Worm (Caenorhabditis elegans) whole organism, L1 larva: ENCODE results near the gene nspb-12.

Source experiments
- C34B4.2 ChIP-seq: sonication (generic microtip); optimal IDR thresholded peaks from 2 replicates; lab custom pipeline; 2017; ENCODE audit warnings: mild to moderate bottlenecking, missing genetic modification characterization, missing compliant biosample characterization
- Y116A8C.19 ChIP-seq: sonication (generic microtip); optimal IDR thresholded peaks from 2 replicates; lab custom pipeline; 2016; ENCODE audit warnings: missing compliant biosample characterization, missing genetic modification characterization, borderline replicate concordance
- alr-1 ChIP-seq: fragments of 200-800 bp; sonication (Bioruptor generic); optimal IDR thresholded peaks from 2 replicates; lab custom pipeline; 2018; ENCODE audit warnings: borderline replicate concordance, mild to moderate bottlenecking, missing genetic modification characterization, missing compliant biosample characterization
- aly-2 ChIP-seq: fragments of 150-350 bp; optimal IDR thresholded peaks from 2 replicates; lab custom pipeline; 2014; ENCODE audit warnings: missing biosample characterization, missing genetic modification characterization
- ama-1 ChIP-seq: fragments of 150-350 bp; optimal IDR thresholded peaks from 2 replicates; lab custom pipeline; 2014
- blmp-1 ChIP-seq: fragments of 150-350 bp; optimal IDR thresholded peaks from 2 replicates; lab custom pipeline; 2014; ENCODE audit warnings: missing biosample characterization, missing genetic modification characterization
- ceh-90 ChIP-seq: sonication (generic microtip); optimal IDR thresholded peaks from 2 replicates; lab custom pipeline; 2016; ENCODE audit warnings: missing genetic modification characterization, missing compliant biosample characterization
- dpl-1 ChIP-seq, 3 experiments: fragments of 150-350 bp in 2 of 3; sonication (generic microtip) in 1 of 3; optimal IDR thresholded peaks; 2 replicates each; lab custom pipeline; 2014 to 2017; ENCODE audit warnings: missing biosample characterization in 3 of 3, missing genetic modification characterization in 3 of 3, missing genetic modification reagents in 3 of 3
- efl-1 ChIP-seq, 4 experiments: fragments of 150-350 bp; optimal IDR thresholded peaks in 3 of 4; peaks in 1 of 4; 1 replicate in 1 of 4; 2 replicates in 3 of 4; lab custom pipeline; 2014; ENCODE audit warnings: missing biosample characterization in 2 of 4, missing genetic modification characterization in 2 of 4, missing genetic modification reagents in 2 of 4
- egl-13 ChIP-seq: sonication (generic microtip); optimal IDR thresholded peaks from 2 replicates; lab custom pipeline; 2016; ENCODE audit warnings: missing genotype, missing genetic modification reagents, missing genetic modification characterization, missing compliant biosample characterization
- elt-2 ChIP-seq: sonication (generic microtip); optimal IDR thresholded peaks from 2 replicates; lab custom pipeline; 2016; ENCODE audit warnings: missing genetic modification characterization, mild to moderate bottlenecking, inconsistent platforms, missing compliant biosample characterization, missing genetic modification reagents
- elt-3 ChIP-seq, 6 experiments: fragments of 150-350 bp in 1 of 6; sonication (generic microtip); optimal IDR thresholded peaks; 2 replicates each; lab custom pipeline; 2017 to 2018; ENCODE audit warnings: missing biosample characterization in 6 of 6, missing genetic modification characterization in 6 of 6, inconsistent platforms in 1 of 6
- ets-5 ChIP-seq: fragments of 200-800 bp; sonication (Bioruptor generic); IDR thresholded peaks from 2 replicates; pipeline ENCODE4 v1.3.6; 2022; ENCODE audit warnings: missing genetic modification characterization, missing compliant biosample characterization
- fkh-10 ChIP-seq: sonication (generic microtip); optimal IDR thresholded peaks from 2 replicates; lab custom pipeline; 2017; ENCODE audit warnings: missing biosample characterization, missing genetic modification reagents, missing genetic modification characterization
- fkh-8 ChIP-seq: sonication (generic microtip); optimal IDR thresholded peaks from 2 replicates; lab custom pipeline; 2016; ENCODE audit warnings: mild to moderate bottlenecking, missing genetic modification characterization, missing compliant biosample characterization
- fos-1 ChIP-seq: fragments of 150-350 bp; optimal IDR thresholded peaks from 2 replicates; lab custom pipeline; 2014; ENCODE audit warnings: missing biosample characterization, missing genetic modification characterization
- grh-1 ChIP-seq: fragments of 200-800 bp; sonication (Bioruptor generic); IDR thresholded peaks from 2 replicates; pipeline ENCODE4 v1.3.6; 2022; ENCODE audit warnings: missing genetic modification reagents, missing genetic modification characterization, missing compliant biosample characterization
- hlh-17 ChIP-seq: fragments of 200-800 bp; sonication (Bioruptor generic); optimal IDR thresholded peaks from 2 replicates; lab custom pipeline; 2018; ENCODE audit warnings: missing genetic modification characterization, mild to moderate bottlenecking, missing compliant biosample characterization, moderate library complexity, borderline replicate concordance
- hpl-2 ChIP-seq: fragments of 150-350 bp; optimal IDR thresholded peaks from 2 replicates; lab custom pipeline; 2014; ENCODE audit warnings: missing biosample characterization, missing genetic modification reagents, missing genetic modification characterization
- isw-1 ChIP-seq: fragments of 200-800 bp; sonication (Bioruptor generic); IDR thresholded peaks from 2 replicates; pipeline ENCODE4 v1.3.6; 2022; ENCODE audit warnings: missing genetic modification characterization, missing compliant biosample characterization
- lin-13 ChIP-seq: fragments of 150-350 bp; optimal IDR thresholded peaks from 2 replicates; lab custom pipeline; 2014; ENCODE audit warnings: missing biosample characterization, missing genetic modification reagents, missing genetic modification characterization
- lin-14 ChIP-seq: fragments of 200-800 bp; sonication (Bioruptor generic); optimal IDR thresholded peaks from 2 replicates; lab custom pipeline; 2018; ENCODE audit warnings: mild to moderate bottlenecking, missing genetic modification characterization, moderate library complexity, missing compliant biosample characterization
- lin-39 ChIP-seq: fragments of 150-350 bp; optimal IDR thresholded peaks from 2 replicates; lab custom pipeline; 2014; ENCODE audit warnings: missing biosample characterization, missing genetic modification reagents, missing genetic modification characterization
- lir-3 ChIP-seq: sonication (generic microtip); optimal IDR thresholded peaks from 2 replicates; lab custom pipeline; 2016; ENCODE audit warnings: mild to moderate bottlenecking, missing genetic modification characterization, moderate library complexity, missing compliant biosample characterization; ENCODE audit not compliant: poor library complexity
- lsy-2 ChIP-seq, 2 experiments: fragments of 150-350 bp; optimal IDR thresholded peaks; 2 replicates each; lab custom pipeline; 2014; ENCODE audit warnings: missing biosample characterization in 2 of 2, missing genetic modification characterization in 2 of 2
- nhr-20 ChIP-seq: sonication (generic microtip); optimal IDR thresholded peaks from 2 replicates; lab custom pipeline; 2016; ENCODE audit warnings: mild to moderate bottlenecking, missing genetic modification characterization, missing compliant biosample characterization
- nhr-237 ChIP-seq: fragments of 150-350 bp; optimal IDR thresholded peaks from 2 replicates; lab custom pipeline; 2014; ENCODE audit warnings: missing biosample characterization, missing genetic modification characterization
- nhr-28 ChIP-seq: fragments of 150-350 bp; optimal IDR thresholded peaks from 2 replicates; lab custom pipeline; 2014; ENCODE audit warnings: missing biosample characterization, missing genetic modification characterization
- nhr-85 ChIP-seq: sonication (generic microtip); peaks from one replicate; lab custom pipeline; 2016; ENCODE audit warnings: missing genetic modification characterization, inconsistent platforms, missing compliant biosample characterization
- pag-3 ChIP-seq: sonication (generic microtip); optimal IDR thresholded peaks from 2 replicates; lab custom pipeline; 2017; ENCODE audit warnings: missing genetic modification characterization, mild to moderate bottlenecking, missing compliant biosample characterization, antibody characterized with exemption, borderline replicate concordance; ENCODE audit not compliant: insufficient read depth
- pqm-1 ChIP-seq: sonication (generic microtip); optimal IDR thresholded peaks from 3 replicates; lab custom pipeline; 2017; ENCODE audit warnings: missing biosample characterization, missing genetic modification characterization
- skn-1 ChIP-seq: fragments of 150-350 bp; optimal IDR thresholded peaks from 2 replicates; lab custom pipeline; 2014; ENCODE audit warnings: missing biosample characterization, missing genetic modification characterization
- snpc-4 ChIP-seq: fragments of 150-350 bp; optimal IDR thresholded peaks from 2 replicates; lab custom pipeline; 2014; ENCODE audit warnings: missing biosample characterization, missing genetic modification characterization
- snu-23 ChIP-seq: sonication (generic microtip); optimal IDR thresholded peaks from 2 replicates; lab custom pipeline; 2016; ENCODE audit warnings: missing genetic modification characterization, missing compliant biosample characterization
- sox-4 ChIP-seq: sonication (generic microtip); optimal IDR thresholded peaks from 2 replicates; lab custom pipeline; 2016; ENCODE audit warnings: missing genetic modification characterization, missing compliant biosample characterization
- sptf-1 ChIP-seq: fragments of 150-350 bp; optimal IDR thresholded peaks from 2 replicates; lab custom pipeline; 2014; ENCODE audit warnings: missing biosample characterization, missing genetic modification characterization
- tbx-2 ChIP-seq: sonication (generic microtip); optimal IDR thresholded peaks from 2 replicates; lab custom pipeline; 2016; ENCODE audit warnings: missing genetic modification characterization, missing compliant biosample characterization
- tlp-1 ChIP-seq: fragments of 150-350 bp; optimal IDR thresholded peaks from 2 replicates; lab custom pipeline; 2014; ENCODE audit warnings: missing biosample characterization, missing genetic modification characterization
- unc-130 ChIP-seq: fragments of 150-350 bp; optimal IDR thresholded peaks from 2 replicates; lab custom pipeline; 2017; ENCODE audit warnings: missing biosample characterization, missing genetic modification characterization, inconsistent platforms
- unc-30 ChIP-seq: sonication (generic microtip); optimal IDR thresholded peaks from 2 replicates; lab custom pipeline; 2017; ENCODE audit warnings: missing biosample characterization, missing genetic modification characterization

nspb-12 gene

ce11 chrIII:5546730-5547129 is 21.8 kb downstream of the nspb-12 start, which contains the start of gene F09F7.5:
F09F7.5 (plus strand) TSS chrIII:5546987.
- no peak for TF ChIP-seq sptf-1 (tag; lab: Kevin White, UChicago)
- TF ChIP-seq efl-1 (optimal IDR thresholded peaks at IDR 0.05; lab: Kevin White, UChicago) = no peak
- TF ChIP-seq efl-1 (GFP tag; optimal IDR thresholded peaks at IDR 0.05 in 1 of 2; lab: Kevin White, UChicago) = peak in 1 of 2 experiments; percentile 56
- TF ChIP-seq nhr-85 = peak; percentile 45

ce11 chrIII:5546309-5546708 is 22.3 kb downstream of the nspb-12 start:
- TF ChIP-seq fos-1 (tag; lab: Kevin White, UChicago) (peak; percentile 30), dpl-1 (GFP tag; optimal IDR thresholded peaks at IDR 0.05; lab: Kevin White, UChicago) (peak in 1 of 3 experiments; percentile 9), lin-14 (peak; percentile 22), snu-23 (GFP tag; lab: Kevin White, UChicago) (peak; percentile 25), Y116A8C.19 (no peak), blmp-1 (tag; lab: Kevin White, UChicago) (peak; percentile 23), elt-2 (no peak), pqm-1 (tag; lab: Kevin White, UChicago) (no peak), skn-1 (peak; percentile 29), isw-1 (no peak), elt-3 (tag; optimal IDR thresholded peaks at IDR 0.05; lab: Kevin White, UChicago) (peak in 1 of 6 experiments; percentile 55), lsy-2 (tag; optimal IDR thresholded peaks at IDR 0.05; lab: Kevin White, UChicago) (peak in 1 of 2 experiments; percentile 13), snpc-4 (tag; lab: Kevin White, UChicago) (no peak), hpl-2 (GFP tag; lab: Kevin White, UChicago) (no peak), egl-13 (tag; lab: Kevin White, UChicago) (no peak), efl-1 (optimal IDR thresholded peaks at IDR 0.05; lab: Kevin White, UChicago) (no peak), efl-1 (GFP tag; optimal IDR thresholded peaks at IDR 0.05 in 1 of 2; lab: Kevin White, UChicago) (peak in 1 of 2 experiments; percentile 1), lin-13 (GFP tag; lab: Kevin White, UChicago) (no peak), nhr-20 (tag; lab: Kevin White, UChicago) (peak; percentile 42)

- TF ChIP-seq unc-30 (tag; lab: Kevin White, UChicago) = no peak
- no peak for TF ChIP-seq efl-1 (optimal IDR thresholded peaks at IDR 0.05; lab: Kevin White, UChicago)
- TF ChIP-seq efl-1 (GFP tag; optimal IDR thresholded peaks at IDR 0.05 in 1 of 2; lab: Kevin White, UChicago) = peak in 1 of 2 experiments; percentile 24
Observed at ce11 chrIII:5543727-5544345, 24.7 kb downstream of the nspb-12 start, which contains the start of gene D1044.1. D1044.1 (plus strand) TSS chrIII:5544295.

ce11 chrIII:5543050-5543449 is 25.5 kb downstream of the nspb-12 start, which contains the start of gene D1044.6:
D1044.6 (minus strand) TSS chrIII:5543177.
- no peak for TF ChIP-seq unc-130 (tag; lab: Kevin White, UChicago)
- TF ChIP-seq lir-3 (tag; lab: Kevin White, UChicago) = no peak
- TF ChIP-seq elt-2 = no peak
- TF ChIP-seq ets-5 (GFP tag; lab: Robert Waterston, UW) = no peak
- TF ChIP-seq hlh-17 (GFP tag; lab: Kevin White, UChicago) = no peak
- no peak for TF ChIP-seq aly-2
- TF ChIP-seq snu-23 (GFP tag; lab: Kevin White, UChicago) = no peak
- no peak for TF ChIP-seq elt-3 (tag; optimal IDR thresholded peaks at IDR 0.05; lab: Kevin White, UChicago)

ce11 chrIII:5541777-5542176 is 26.8 kb downstream of the nspb-12 start:
- TF ChIP-seq blmp-1 (tag; lab: Kevin White, UChicago) (peak; percentile 24), dpl-1 (GFP tag; optimal IDR thresholded peaks at IDR 0.05; lab: Kevin White, UChicago) (peak in 2 of 3 experiments; percentile 5 to 7), ceh-90 (tag; lab: Kevin White, UChicago) (no peak)
- TF ChIP-seq, all 84 proteins: peak for 2

- TF ChIP-seq sox-4 (no peak), pqm-1 (tag; lab: Kevin White, UChicago) (no peak), elt-2 (no peak), tlp-1 (tag; lab: Kevin White, UChicago) (no peak), nhr-28 (no peak), fkh-10 (GFP tag; lab: Kevin White, UChicago) (no peak), fos-1 (tag; lab: Kevin White, UChicago) (no peak), snpc-4 (tag; lab: Kevin White, UChicago) (no peak), ama-1 (lab: Kevin White, UChicago) (no peak), pag-3 (tag; lab: Kevin White, UChicago) (no peak), tbx-2 (tag; lab: Kevin White, UChicago) (no peak), C34B4.2 (tag; lab: Kevin White, UChicago) (no peak), lin-39 (tag; lab: Kevin White, UChicago) (no peak), ceh-90 (tag; lab: Kevin White, UChicago) (no peak), nhr-237 (tag; lab: Kevin White, UChicago) (no peak), fkh-8 (tag; lab: Kevin White, UChicago) (no peak), grh-1 (GFP tag; lab: Robert Waterston, UW) (no peak), alr-1 (tag; lab: Kevin White, UChicago) (no peak), dpl-1 (GFP tag; optimal IDR thresholded peaks at IDR 0.05; lab: Kevin White, UChicago) (no peak)
Observed at ce11 chrIII:5525973-5526372, 42.6 kb downstream of the nspb-12 start, which contains the start of gene dex-1. dex-1 (plus strand) TSS chrIII:5526104.
